Worm (Caenorhabditis elegans): ENCODE results near the gene ilkp-1.
A peak's percentile ranks its signal among the peaks of the same experiment; 100 is the strongest.

Gene ilkp-1

ce11 chrII:11042878-11043331 is 7.2 kb upstream of the ilkp-1 start:
- TF ChIP-seq F33H1.4 (GFP tag; IDR thresholded peaks at IDR 0.05) (no peak), nhr-120 (GFP tag; IDR thresholded peaks at IDR 0.05) (no peak), akir-1 (GFP tag; optimal IDR thresholded peaks at IDR 0.05) (no peak), rcor-1 (GFP tag; IDR thresholded peaks at IDR 0.05) (peak; percentile 23; the same call in 1 of the 2 replicates), ztf-25 (GFP tag; IDR thresholded peaks at IDR 0.05) (no peak), hlh-26 (GFP tag; conservative IDR thresholded peaks at IDR 0.05) (no peak), T07F8.4 (tag; optimal IDR thresholded peaks at IDR 0.05) (no peak), mel-28 (tag; optimal IDR thresholded peaks at IDR 0.05; ENCODE audit: borderline replicate concordance) (no peak), dox-1 (GFP tag; IDR thresholded peaks at IDR 0.05) (peak; percentile 70), B0019.2 (GFP tag; conservative IDR thresholded peaks at IDR 0.05) (no peak), zim-3 (tag; optimal IDR thresholded peaks at IDR 0.05) (no peak), ztf-6 (GFP tag; IDR thresholded peaks at IDR 0.05) (no peak), K11D2.4 (GFP tag; IDR thresholded peaks at IDR 0.05) (0 out of 2 replicates have a peak, but pooled peaks have one; percentile 40), B0035.1 (tag; optimal IDR thresholded peaks at IDR 0.05) (no peak), hmg-1.2 (GFP tag; IDR thresholded peaks at IDR 0.05) (peak; percentile 56), egrh-3 (GFP tag; IDR thresholded peaks at IDR 0.05) (peak; percentile 72), nhr-80 (tag; optimal IDR thresholded peaks at IDR 0.05) (peak; percentile 93), pha-4 (tag; optimal IDR thresholded peaks at IDR 0.05) (no peak), madf-8 (GFP tag; conservative IDR thresholded peaks at IDR 0.05) (no peak), sdz-38 (tag; optimal IDR thresholded peaks at IDR 0.05) (no peak), F10E7.11 (tag; optimal IDR thresholded peaks at IDR 0.05) (no peak), mes-4 (tag; optimal IDR thresholded peaks at IDR 0.05) (no peak), die-1 (tag; optimal IDR thresholded peaks at IDR 0.05) (no peak), lsy-27 (tag; optimal IDR thresholded peaks at IDR 0.05; ENCODE audit: borderline replicate concordance, insufficient read depth) (no peak), F57C9.4 (tag; optimal IDR thresholded peaks at IDR 0.05) (no peak), snpc-3.4 (tag; optimal IDR thresholded peaks at IDR 0.05) (no peak), ztf-28 (GFP tag; IDR thresholded peaks at IDR 0.05) (no peak), Y56A3A.18 (GFP tag; IDR thresholded peaks at IDR 0.05) (peak; percentile 65; the same call in 1 of the 2 replicates), egl-18 (GFP tag; IDR thresholded peaks at IDR 0.05) (no peak), snpc-1.3 (tag; optimal IDR thresholded peaks at IDR 0.05; ENCODE audit: insufficient read depth) (peak; percentile 21), F52B5.7 (tag; optimal IDR thresholded peaks at IDR 0.05) (no peak), madf-10 (tag; optimal IDR thresholded peaks at IDR 0.05) (peak; percentile 26), tbp1 (GFP tag; optimal IDR thresholded peaks at IDR 0.05) (peak; percentile 52), gei-17 (GFP tag; optimal IDR thresholded peaks at IDR 0.05) (peak; percentile 5), repo-1 (tag; optimal IDR thresholded peaks at IDR 0.05) (no peak), attf-6 (GFP tag; IDR thresholded peaks at IDR 0.05) (no peak), ztf-22 (GFP tag; optimal IDR thresholded peaks at IDR 0.05) (peak; percentile 11), ZK185.1 (tag; optimal IDR thresholded peaks at IDR 0.05; ENCODE audit: poor library complexity, severe bottlenecking) (peak; percentile 22), sea-2 (GFP tag; IDR thresholded peaks at IDR 0.05) (no peak), D2030.7 (GFP tag; IDR thresholded peaks at IDR 0.05) (no peak), Y53F4B.3 (GFP tag; IDR thresholded peaks at IDR 0.05) (no peak), ceh-91 (GFP tag; IDR thresholded peaks at IDR 0.05) (no peak), tlf-1 (GFP tag; optimal IDR thresholded peaks at IDR 0.05) (no peak), madf-3 (GFP tag; IDR thresholded peaks at IDR 0.05) (no peak), nhr-27 (tag; optimal IDR thresholded peaks at IDR 0.05) (no peak), lin-35 (GFP tag; optimal IDR thresholded peaks at IDR 0.05) (peak in 1 of 3 experiments; percentile 7), hrde-1 (tag; optimal IDR thresholded peaks at IDR 0.05; ENCODE audit: borderline replicate concordance) (no peak), B0336.3 (GFP tag; IDR thresholded peaks at IDR 0.05) (peak; percentile 82)

All from whole organism, young adult.